Fruit fly (Drosophila melanogaster): Measurements from ENCODE around the gene CG13950.

CG13950 gene

dm6 chr2L:857897-858517 is 2.0 kb upstream of the CG13950 start (continued):
- TF ChIP-seq nerfin-1 (tag; optimal IDR thresholded peaks at IDR 0.05) (peak; percentile 16), Eip74EF (GFP tag; optimal IDR thresholded peaks at IDR 0.05) (peak in 1 of 2 experiments; percentile 45), CG14050 (GFP tag; IDR thresholded peaks at IDR 0.05) (no peak), salm (tag; optimal IDR thresholded peaks at IDR 0.05) (peak; percentile 33), dan (GFP tag; IDR thresholded peaks at IDR 0.05) (no peak), CG4404 (GFP tag; IDR thresholded peaks at IDR 0.05) (no peak), ewg (GFP tag; optimal IDR thresholded peaks at IDR 0.05) (peak; percentile 51), eve (GFP tag; optimal IDR thresholded peaks at IDR 0.05) (no peak), CG8359 (GFP tag; optimal IDR thresholded peaks at IDR 0.05; ENCODE audit: borderline replicate concordance) (no peak), CG12071 (GFP tag; optimal IDR thresholded peaks at IDR 0.05) (no peak), CG10274 (GFP tag; optimal IDR thresholded peaks at IDR 0.05) (no peak), sr (GFP tag; IDR thresholded peaks at IDR 0.05) (no peak), vnd (GFP tag; IDR thresholded peaks at IDR 0.05; ENCODE audit: partially characterized antibody) (no peak), Hey (tag; optimal IDR thresholded peaks at IDR 0.05) (no peak), ssp (GFP tag; IDR thresholded peaks at IDR 0.05) (0 out of 2 replicates have a peak, but pooled peaks have one; percentile 12), CG10431 (GFP tag; optimal IDR thresholded peaks at IDR 0.05) (no peak), yki (optimal IDR thresholded peaks at IDR 0.05) (no peak), CG11456 (GFP tag; IDR thresholded peaks at IDR 0.05) (no peak), CG13624 (GFP tag; optimal IDR thresholded peaks at IDR 0.05) (peak; percentile 20), sob (GFP tag; IDR thresholded peaks at IDR 0.05) (no peak), ems (GFP tag; optimal IDR thresholded peaks at IDR 0.05) (peak; percentile 15), ken (GFP tag; IDR thresholded peaks at IDR 0.05) (peak; percentile 53; the same call in 1 of the 3 replicates), CG2889 (GFP tag; IDR thresholded peaks at IDR 0.05) (0 out of 3 replicates have a peak, but pooled peaks have one; percentile 30), CG6765 (GFP tag; optimal IDR thresholded peaks at IDR 0.05) (no peak), nmo (GFP tag; optimal IDR thresholded peaks at IDR 0.05) (peak; percentile 32), crc (GFP tag; optimal IDR thresholded peaks at IDR 0.05) (peak; percentile 38), esg (GFP tag; conservative IDR thresholded peaks at IDR 0.05) (peak; percentile 61), CG11723 (GFP tag; optimal IDR thresholded peaks at IDR 0.05) (no peak), ttk (GFP tag; IDR thresholded peaks at IDR 0.05) (peak; percentile 59), NfI (GFP tag; optimal IDR thresholded peaks at IDR 0.05) (peak; percentile 42), Rfx (GFP tag; IDR thresholded peaks at IDR 0.05) (peak; percentile 51), ham (GFP tag; IDR thresholded peaks at IDR 0.05) (no peak), jumu (GFP tag; optimal IDR thresholded peaks at IDR 0.05) (no peak), pzg (GFP tag; optimal IDR thresholded peaks at IDR 0.05) (no peak), HHEX (GFP tag; optimal IDR thresholded peaks at IDR 0.05) (peak; percentile 30), sug (tag; optimal IDR thresholded peaks at IDR 0.05) (peak; percentile 82), CG6272 (GFP tag; IDR thresholded peaks at IDR 0.05) (0 out of 2 replicates have a peak, but pooled peaks have one; percentile 23), NC2β (GFP tag; optimal IDR thresholded peaks at IDR 0.05) (peak; percentile 41), CG7987 (GFP tag; optimal IDR thresholded peaks at IDR 0.05) (no peak), slp2 (GFP tag; optimal IDR thresholded peaks at IDR 0.05) (no peak), CG6654 (GFP tag; optimal IDR thresholded peaks at IDR 0.05) (no peak), lmd (GFP tag; IDR thresholded peaks at IDR 0.05) (peak; percentile 44), dysf (GFP tag; IDR thresholded peaks at IDR 0.05) (peak; percentile 71), CG9797 (GFP tag; optimal IDR thresholded peaks at IDR 0.05) (no peak), CG11085 (GFP tag; IDR thresholded peaks at IDR 0.05) (no peak), ato (GFP tag; IDR thresholded peaks at IDR 0.05; ENCODE audit: partially characterized antibody) (no peak), CG16779 (GFP tag; IDR thresholded peaks at IDR 0.05) (no peak), ranshi (GFP tag; IDR thresholded peaks at IDR 0.05) (peak; percentile 38; the same call in 1 of the 2 replicates), Dip2 (GFP tag; IDR thresholded peaks at IDR 0.05) (no peak), cad (GFP tag; optimal IDR thresholded peaks at IDR 0.05) (no peak), CG18764 (GFP tag; optimal IDR thresholded peaks at IDR 0.05) (no peak)

All from whole organism, embryonic.